Fruit fly (Drosophila melanogaster): Measurements from ENCODE around the gene dnt.

The dnt gene

DNA sequence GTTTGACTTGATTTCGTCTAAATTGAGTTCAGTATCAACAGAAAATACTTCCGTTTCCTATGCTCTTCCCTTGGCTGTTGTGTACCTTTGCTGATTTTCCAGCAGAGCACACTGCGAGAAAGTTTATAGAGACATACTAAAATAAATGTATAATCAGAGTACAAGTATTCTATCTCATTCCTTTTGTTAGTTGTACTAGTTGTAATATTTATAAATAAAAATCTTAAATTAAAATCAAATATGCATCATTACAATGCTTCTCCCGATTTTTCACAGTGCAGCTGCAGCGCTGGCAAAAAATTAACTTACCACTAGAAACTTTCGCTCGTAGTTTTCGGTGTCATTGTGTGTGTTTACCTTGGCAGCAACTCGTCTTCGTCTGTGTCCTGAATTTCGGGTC is 28.0 kb downstream of the dnt start (continued):
- peak; percentile 55; the same call in 2 of the 3 replicates for TF ChIP-seq Optix (GFP tag; IDR thresholded peaks at IDR 0.05)
- peak; percentile 89 for TF ChIP-seq zen (tag; optimal IDR thresholded peaks at IDR 0.05)
- TF ChIP-seq CG4404 (GFP tag; IDR thresholded peaks at IDR 0.05): peak; percentile 73
- peak; percentile 51; the same call in 2 of the 3 replicates for TF ChIP-seq tgo (GFP tag; IDR thresholded peaks at IDR 0.05)
- TF ChIP-seq sima (GFP tag; optimal IDR thresholded peaks at IDR 0.05): no peak
- TF ChIP-seq schlank (tag; optimal IDR thresholded peaks at IDR 0.05): no peak
- no peak for TF ChIP-seq CG10431 (GFP tag; optimal IDR thresholded peaks at IDR 0.05)
- TF ChIP-seq CG3281 (GFP tag; optimal IDR thresholded peaks at IDR 0.05): peak; percentile 22
- TF ChIP-seq crol (GFP tag; IDR thresholded peaks at IDR 0.05): no peak
- TF ChIP-seq dmrt11E (tag; optimal IDR thresholded peaks at IDR 0.05): peak; percentile 78
- no peak for TF ChIP-seq CG17912 (GFP tag; optimal IDR thresholded peaks at IDR 0.05)
- TF ChIP-seq CG31224 (GFP tag; IDR thresholded peaks at IDR 0.05): no peak
- TF ChIP-seq CG4820 (GFP tag; optimal IDR thresholded peaks at IDR 0.05): peak; percentile 48
- TF ChIP-seq CG8388 (GFP tag; optimal IDR thresholded peaks at IDR 0.05): peak; percentile 57
- TF ChIP-seq gro (GFP tag; optimal IDR thresholded peaks at IDR 0.05): no peak
- TF ChIP-seq CG11723 (GFP tag; optimal IDR thresholded peaks at IDR 0.05): peak; percentile 1
- TF ChIP-seq BEAF-32 (GFP tag; optimal IDR thresholded peaks at IDR 0.05): no peak
- TF ChIP-seq gfzf (GFP tag; optimal IDR thresholded peaks at IDR 0.05): no peak
- peak; percentile 57 for TF ChIP-seq Xbp1 (GFP tag; optimal IDR thresholded peaks at IDR 0.05)
- TF ChIP-seq CG2199 (GFP tag; IDR thresholded peaks at IDR 0.05): no peak
- no peak for TF ChIP-seq Vsx1 (GFP tag; optimal IDR thresholded peaks at IDR 0.05)
- peak; percentile 47 for TF ChIP-seq CG30431 (GFP tag; optimal IDR thresholded peaks at IDR 0.05)
- TF ChIP-seq CG12744 (GFP tag; optimal IDR thresholded peaks at IDR 0.05): no peak
- TF ChIP-seq HmgZ (tag; optimal IDR thresholded peaks at IDR 0.05): no peak
- no peak for TF ChIP-seq CG11093 (GFP tag; IDR thresholded peaks at IDR 0.05)
- peak; percentile 76 for TF ChIP-seq ara (GFP tag; IDR thresholded peaks at IDR 0.05)
- TF ChIP-seq Elba2 (GFP tag; optimal IDR thresholded peaks at IDR 0.05): peak; percentile 39
- TF ChIP-seq nom (GFP tag; optimal IDR thresholded peaks at IDR 0.05): no peak
- TF ChIP-seq CG1529 (GFP tag; optimal IDR thresholded peaks at IDR 0.05): no peak
- no peak for TF ChIP-seq CG4282 (GFP tag; optimal IDR thresholded peaks at IDR 0.05)
- TF ChIP-seq CG10979 (tag; optimal IDR thresholded peaks at IDR 0.05): peak; percentile 78
- no peak for TF ChIP-seq fd3F (GFP tag; optimal IDR thresholded peaks at IDR 0.05)
- no peak for TF ChIP-seq fu2 (GFP tag; optimal IDR thresholded peaks at IDR 0.05)
- peak; percentile 66 for TF ChIP-seq CG8924 (tag; optimal IDR thresholded peaks at IDR 0.05)
- peak; percentile 47 for TF ChIP-seq CG1233 (GFP tag; optimal IDR thresholded peaks at IDR 0.05)
- TF ChIP-seq CG15601 (tag; optimal IDR thresholded peaks at IDR 0.05): peak; percentile 30
- TF ChIP-seq ase (GFP tag; IDR thresholded peaks at IDR 0.05): 0 out of 3 replicates have a peak, but pooled peaks have one; percentile 43
- peak; percentile 16 for TF ChIP-seq NfI (GFP tag; optimal IDR thresholded peaks at IDR 0.05)
- no peak for TF ChIP-seq CG3838 (GFP tag; optimal IDR thresholded peaks at IDR 0.05)
- TF ChIP-seq Myb (GFP tag; optimal IDR thresholded peaks at IDR 0.05): no peak
- peak; percentile 32 to 48 for TF ChIP-seq Pdp1 (GFP tag; optimal IDR thresholded peaks at IDR 0.05)
- TF ChIP-seq ttk (GFP tag; IDR thresholded peaks at IDR 0.05): no peak
- no peak for TF ChIP-seq tna (GFP tag; IDR thresholded peaks at IDR 0.05; ENCODE audit: partially characterized antibody)
- TF ChIP-seq CG2712 (tag; optimal IDR thresholded peaks at IDR 0.05): peak; percentile 80
- TF ChIP-seq CG2202 (tag; optimal IDR thresholded peaks at IDR 0.05): peak; percentile 47
- peak; percentile 43 for TF ChIP-seq Ravus (GFP tag; IDR thresholded peaks at IDR 0.05)
- peak; percentile 77 for TF ChIP-seq CG15696 (tag; optimal IDR thresholded peaks at IDR 0.05)
- TF ChIP-seq Rx (GFP tag; IDR thresholded peaks at IDR 0.05): peak; percentile 36; the same call in 1 of the 2 replicates
- no peak for TF ChIP-seq CG3065 (GFP tag; optimal IDR thresholded peaks at IDR 0.05)
- TF ChIP-seq Fer3 (tag; optimal IDR thresholded peaks at IDR 0.05): peak; percentile 49
- peak; percentile 77 for TF ChIP-seq CG9727 (GFP tag; optimal IDR thresholded peaks at IDR 0.05)

All from whole organism, embryonic.